Fruit fly (Drosophila melanogaster) S2 (cell line): ENCODE results near the gene CG14142.

Experiments
- CG8478 ChIP-seq: fragments of >200 bp; optimal IDR thresholded peaks from 2 replicates; lab custom pipeline; 2018
- CTCF ChIP-seq, 2 experiments: fragments of >200 bp; optimal IDR thresholded peaks; 2 replicates each; lab custom pipeline; 2018

- no peak for TF ChIP-seq CTCF (optimal IDR thresholded peaks at IDR 0.05; lab: Kevin White, UChicago)
- TF ChIP-seq CG8478, result no peak
Observed at dm6 chr3L:11195275-11195674, 22.0 kb downstream of the CG14142 start.
